Fruit fly (Drosophila melanogaster): ENCODE measurements around the gene skd.
A peak's percentile ranks its signal among the peaks of the same experiment; 100 is the strongest.

The skd gene

dm6 chr3L:21037404-21037803 is 10.2 kb upstream of the skd start (continued):
- TF ChIP-seq bcd (GFP tag; optimal IDR thresholded peaks at IDR 0.05) = peak; percentile 75
- TF ChIP-seq CG9797 (GFP tag; optimal IDR thresholded peaks at IDR 0.05) = no peak
- TF ChIP-seq CG31441 (GFP tag; IDR thresholded peaks at IDR 0.05) = peak; percentile 88
- TF ChIP-seq gcm2 (GFP tag; optimal IDR thresholded peaks at IDR 0.05) = no peak
- TF ChIP-seq fd3F (GFP tag; optimal IDR thresholded peaks at IDR 0.05) = peak; percentile 66
- peak; percentile 31; the same call in 1 of the 2 replicates for TF ChIP-seq ham (GFP tag; IDR thresholded peaks at IDR 0.05)
- TF ChIP-seq hth (optimal IDR thresholded peaks at IDR 0.05) = no peak
- peak; percentile 60 for TF ChIP-seq nerfin-1 (tag; optimal IDR thresholded peaks at IDR 0.05)
- TF ChIP-seq shn (GFP tag; optimal IDR thresholded peaks at IDR 0.05) = no peak
- peak; percentile 3 for TF ChIP-seq repo (GFP tag; optimal IDR thresholded peaks at IDR 0.05)
- TF ChIP-seq CG33213 (GFP tag; optimal IDR thresholded peaks at IDR 0.05) = peak; percentile 14
- peak; percentile 58; the same call in 1 of the 2 replicates for TF ChIP-seq E2f1 (GFP tag; IDR thresholded peaks at IDR 0.05)
- TF ChIP-seq tup (GFP tag; optimal IDR thresholded peaks at IDR 0.05) = no peak
- no peak for TF ChIP-seq CG8359 (GFP tag; optimal IDR thresholded peaks at IDR 0.05; ENCODE audit: borderline replicate concordance)
- no peak for TF ChIP-seq CG13287 (GFP tag; IDR thresholded peaks at IDR 0.05; ENCODE audit: partially characterized antibody)
- TF ChIP-seq Hey (tag; optimal IDR thresholded peaks at IDR 0.05) = no peak
- no peak for TF ChIP-seq B-H2 (GFP tag; optimal IDR thresholded peaks at IDR 0.05)
- peak; percentile 79 for TF ChIP-seq sd (tag; optimal IDR thresholded peaks at IDR 0.05)
- no peak for TF ChIP-seq prd (optimal IDR thresholded peaks at IDR 0.05)
- peak; percentile 79 for TF ChIP-seq prd (GFP tag; IDR thresholded peaks at IDR 0.05)
- TF ChIP-seq CG18599 (GFP tag; optimal IDR thresholded peaks at IDR 0.05) = peak; percentile 80
- peak; percentile 71 for TF ChIP-seq Max (GFP tag; optimal IDR thresholded peaks at IDR 0.05)
- peak; percentile 27 for TF ChIP-seq Elba2 (GFP tag; optimal IDR thresholded peaks at IDR 0.05)
- peak; percentile 66 for TF ChIP-seq Nf-YB (GFP tag; optimal IDR thresholded peaks at IDR 0.05)
- peak; percentile 59 for TF ChIP-seq scrt (GFP tag; optimal IDR thresholded peaks at IDR 0.05)
- TF ChIP-seq Optix (GFP tag; IDR thresholded peaks at IDR 0.05) = no peak; the same call in 2 of the 3 replicates
- TF ChIP-seq sens-2 (GFP tag; IDR thresholded peaks at IDR 0.05) = no peak
- TF ChIP-seq CG9609 (GFP tag; optimal IDR thresholded peaks at IDR 0.05) = peak; percentile 45
- no peak for TF ChIP-seq Kr (GFP tag; optimal IDR thresholded peaks at IDR 0.05)
- TF ChIP-seq CG1603 (tag; optimal IDR thresholded peaks at IDR 0.05) = peak; percentile 62
- no peak for TF ChIP-seq Stat92E (GFP tag; optimal IDR thresholded peaks at IDR 0.05)
- TF ChIP-seq Mad (GFP tag; optimal IDR thresholded peaks at IDR 0.05) = peak; percentile 52
- no peak for TF ChIP-seq sc (optimal IDR thresholded peaks at IDR 0.05)
- TF ChIP-seq sc (GFP tag; optimal IDR thresholded peaks at IDR 0.05) = peak; percentile 51
- peak; percentile 71 for TF ChIP-seq ttk (GFP tag; IDR thresholded peaks at IDR 0.05)
- TF ChIP-seq emc (GFP tag; optimal IDR thresholded peaks at IDR 0.05) = peak; percentile 0
- TF ChIP-seq CG10209 (GFP tag; optimal IDR thresholded peaks at IDR 0.05) = peak; percentile 78
- no peak for TF ChIP-seq CG30431 (GFP tag; optimal IDR thresholded peaks at IDR 0.05)
- TF ChIP-seq CG10267 (tag; optimal IDR thresholded peaks at IDR 0.05) = peak; percentile 82
- TF ChIP-seq CG9727 (GFP tag; optimal IDR thresholded peaks at IDR 0.05) = peak; percentile 81
- no peak for TF ChIP-seq amos (GFP tag; IDR thresholded peaks at IDR 0.05; ENCODE audit: partially characterized antibody)
- TF ChIP-seq ATbp (GFP tag; optimal IDR thresholded peaks at IDR 0.05) = peak; percentile 78
- TF ChIP-seq Fer2 (tag; optimal IDR thresholded peaks at IDR 0.05) = peak; percentile 39
- 0 out of 2 replicates have a peak, but pooled peaks have one; percentile 5 for TF ChIP-seq crol (GFP tag; IDR thresholded peaks at IDR 0.05)
- TF ChIP-seq zfh2 (GFP tag; optimal IDR thresholded peaks at IDR 0.05) = peak; percentile 36
- peak; percentile 59 for TF ChIP-seq CG9437 (GFP tag; optimal IDR thresholded peaks at IDR 0.05)
- TF ChIP-seq CG4282 (GFP tag; optimal IDR thresholded peaks at IDR 0.05) = no peak
- TF ChIP-seq nmo (GFP tag; optimal IDR thresholded peaks at IDR 0.05) = peak; percentile 86
- TF ChIP-seq CG7745 (tag; optimal IDR thresholded peaks at IDR 0.05) = no peak
- TF ChIP-seq Sry-β (GFP tag; optimal IDR thresholded peaks at IDR 0.05) = peak; percentile 31
- peak; percentile 83 for TF ChIP-seq tap (tag; optimal IDR thresholded peaks at IDR 0.05)
